Fruit fly (Drosophila melanogaster) whole organism, embryonic: ENCODE measurements around the gene Plc21C.
A peak's percentile ranks its signal among the peaks of the same experiment; 100 is the strongest.

Source experiments
- Aef1 ChIP-seq: fragments of 200-800 bp; sonication (Bioruptor generic); IDR thresholded peaks from 3 replicates; pipeline ENCODE4 v1.3.6; 2022; ENCODE audit warnings: missing biosample characterization, missing genetic modification characterization
- BEAF-32 ChIP-seq: fragments of 200-800 bp; sonication (Bioruptor generic); optimal IDR thresholded peaks from 3 replicates; lab custom pipeline; 2017; ENCODE audit warnings: missing biosample characterization, missing genetic modification characterization, mild to moderate bottlenecking, moderate library complexity, missing genetic modification reagents
- C15 ChIP-seq: fragments of 200-800 bp; sonication (Bioruptor generic); IDR thresholded peaks from 3 replicates; pipeline ENCODE4 v1.3.6; 2022; ENCODE audit warnings: missing biosample characterization, missing genetic modification characterization
- CG10147 ChIP-seq: fragments of 200-800 bp; sonication (Bioruptor generic); optimal IDR thresholded peaks from 2 replicates; lab custom pipeline; 2019; ENCODE audit warnings: missing biosample characterization, mild to moderate bottlenecking, missing genetic modification characterization, moderate library complexity
- CG10274 ChIP-seq: fragments of 200-800 bp; sonication (Bioruptor generic); optimal IDR thresholded peaks from 3 replicates; lab custom pipeline; 2017; ENCODE audit warnings: missing biosample characterization, mild to moderate bottlenecking, missing genetic modification characterization
- CG10543 ChIP-seq: fragments of 200-800 bp; sonication (Bioruptor generic); optimal IDR thresholded peaks from 3 replicates; lab custom pipeline; 2017; ENCODE audit warnings: missing biosample characterization, mild to moderate bottlenecking, missing genetic modification characterization, moderate library complexity
- CG12769 ChIP-seq: fragments of 200-800 bp; sonication (Bioruptor generic); optimal IDR thresholded peaks from 2 replicates; lab custom pipeline; 2019; ENCODE audit warnings: missing biosample characterization, mild to moderate bottlenecking, missing genetic modification characterization, moderate library complexity
- CG13894 ChIP-seq: fragments of 200-800 bp; sonication (Bioruptor generic); optimal IDR thresholded peaks from 3 replicates; lab custom pipeline; 2018; ENCODE audit warnings: missing biosample characterization, mild to moderate bottlenecking, missing genetic modification characterization, moderate library complexity
- CG1647 ChIP-seq: fragments of 200-800 bp; sonication (Bioruptor generic); optimal IDR thresholded peaks from 3 replicates; lab custom pipeline; 2016; ENCODE audit warnings: missing biosample characterization, missing genetic modification characterization
- CG16863 ChIP-seq: fragments of 200-800 bp; sonication (Bioruptor generic); optimal IDR thresholded peaks from 3 replicates; lab custom pipeline; 2016; ENCODE audit warnings: missing biosample characterization, missing genetic modification characterization
- CG1832 ChIP-seq: fragments of 200-800 bp; sonication (Bioruptor generic); optimal IDR thresholded peaks from 2 replicates; lab custom pipeline; 2017; ENCODE audit warnings: missing biosample characterization, mild to moderate bottlenecking, missing genetic modification characterization, inconsistent platforms
- CG32767 ChIP-seq: fragments of 200-800 bp; sonication (Bioruptor generic); IDR thresholded peaks from 2 replicates; pipeline ENCODE4 v1.3.6; 2022; ENCODE audit warnings: missing biosample characterization, missing genetic modification characterization
- CG3281 ChIP-seq: fragments of 200-800 bp; sonication (Bioruptor generic); optimal IDR thresholded peaks from 3 replicates; lab custom pipeline; 2017; ENCODE audit warnings: missing biosample characterization, mild to moderate bottlenecking, missing genetic modification characterization
- CG34422 ChIP-seq: fragments of 200-800 bp; sonication (Bioruptor generic); IDR thresholded peaks from 3 replicates; pipeline ENCODE4 v1.3.6; 2022; ENCODE audit warnings: missing biosample characterization, missing genetic modification characterization
- CG4854 ChIP-seq: fragments of 200-800 bp; sonication (Bioruptor generic); optimal IDR thresholded peaks from 2 replicates; lab custom pipeline; 2016; ENCODE audit warnings: missing biosample characterization, missing genetic modification characterization, inconsistent platforms
- CG7271 ChIP-seq: fragments of 200-800 bp; sonication (Bioruptor generic); optimal IDR thresholded peaks from 2 replicates; lab custom pipeline; 2018; ENCODE audit warnings: missing biosample characterization, mild to moderate bottlenecking, missing genetic modification characterization, moderate library complexity
- CG8290 ChIP-seq, 3 experiments: fragments of 200-800 bp; sonication (Bioruptor generic); optimal IDR thresholded peaks; 2 replicates each; lab custom pipeline; 2016 to 2019; ENCODE audit warnings: missing biosample characterization in 3 of 3, missing genetic modification characterization in 3 of 3, mild to moderate bottlenecking in 2 of 3, moderate library complexity in 1 of 3
- CG9727 ChIP-seq: fragments of 200-800 bp; sonication (Bioruptor generic); optimal IDR thresholded peaks from 3 replicates; lab custom pipeline; 2017; ENCODE audit warnings: missing biosample characterization, mild to moderate bottlenecking, missing genetic modification characterization
- Deaf1 ChIP-seq: fragments of 200-800 bp; optimal IDR thresholded peaks from 3 replicates; lab custom pipeline; 2019; ENCODE audit warnings: missing biosample characterization, mild to moderate bottlenecking, missing genetic modification characterization, moderate library complexity
- Hand ChIP-seq: fragments of 200-800 bp; sonication (Bioruptor generic); optimal IDR thresholded peaks from 2 replicates; lab custom pipeline; 2017; ENCODE audit warnings: mild to moderate bottlenecking, missing biosample characterization, missing genetic modification reagents, missing genetic modification characterization
- Lhr ChIP-seq: fragments of 200-800 bp; sonication (Bioruptor generic); optimal IDR thresholded peaks from 3 replicates; lab custom pipeline; 2017; ENCODE audit warnings: mild to moderate bottlenecking, missing biosample characterization, missing genetic modification reagents, missing genetic modification characterization
- MTF-1 ChIP-seq: fragments of 200-800 bp; sonication (Bioruptor generic); optimal IDR thresholded peaks from 2 replicates; lab custom pipeline; 2018; ENCODE audit warnings: missing biosample characterization, mild to moderate bottlenecking, missing genetic modification characterization, borderline replicate concordance
- Med ChIP-seq: fragments of 200-800 bp; sonication (Bioruptor generic); peaks from one replicate; lab custom pipeline; 2016; ENCODE audit warnings: missing biosample characterization, missing genetic modification characterization, mild to moderate bottlenecking, inconsistent platforms, moderate library complexity
- Pdp1 ChIP-seq, 2 experiments: fragments of 200-800 bp; sonication (Bioruptor generic); optimal IDR thresholded peaks; 3 replicates each; lab custom pipeline; 2016; ENCODE audit warnings: missing biosample characterization in 2 of 2, missing genetic modification characterization in 2 of 2, mild to moderate bottlenecking in 1 of 2, moderate library complexity in 1 of 2
- Ptx1 ChIP-seq: fragments of 200-800 bp; sonication (Bioruptor generic); IDR thresholded peaks from 2 replicates; pipeline ENCODE4 v1.3.6; 2022; ENCODE audit warnings: missing biosample characterization, missing genetic modification characterization
- Rfx ChIP-seq: fragments of 200-800 bp; sonication (Bioruptor generic); IDR thresholded peaks from 2 replicates; pipeline ENCODE4 v1.3.6; 2022; ENCODE audit warnings: missing biosample characterization, missing genetic modification characterization
- TFAM ChIP-seq: fragments of 200-800 bp; sonication (Bioruptor generic); optimal IDR thresholded peaks from 2 replicates; lab custom pipeline; 2017; ENCODE audit warnings: missing biosample characterization, missing genetic modification characterization, inconsistent platforms
- Xrp1 ChIP-seq: fragments of 200-800 bp; sonication (Bioruptor generic); IDR thresholded peaks from 2 replicates; pipeline ENCODE4 v1.3.6; 2022; ENCODE audit warnings: missing biosample characterization, missing genetic modification characterization
- bigmax ChIP-seq: fragments of 200-800 bp; sonication (Bioruptor generic); optimal IDR thresholded peaks from 2 replicates; lab custom pipeline; 2018; ENCODE audit warnings: missing biosample characterization, mild to moderate bottlenecking, missing genetic modification characterization
- bowl ChIP-seq: fragments of 200-800 bp; sonication (Bioruptor generic); IDR thresholded peaks from 2 replicates; pipeline ENCODE4 v1.3.6; 2022; ENCODE audit warnings: missing biosample characterization, missing genetic modification characterization
- chm ChIP-seq: fragments of 200-800 bp; sonication (Bioruptor generic); IDR thresholded peaks from 2 replicates; pipeline ENCODE4 v1.3.6; 2022; ENCODE audit warnings: missing biosample characterization, missing genetic modification characterization
- crol ChIP-seq: fragments of 200-800 bp; sonication (Bioruptor generic); IDR thresholded peaks from 2 replicates; pipeline ENCODE4 v1.3.6; 2022; ENCODE audit warnings: missing biosample characterization, missing genetic modification characterization
- exex ChIP-seq: fragments of 200-800 bp; sonication (Bioruptor generic); optimal IDR thresholded peaks from 4 replicates; lab custom pipeline; 2018; ENCODE audit warnings: missing biosample characterization, mild to moderate bottlenecking, missing genetic modification characterization, moderate library complexity
- ftz-f1 ChIP-seq: fragments of 200-800 bp; sonication (Bioruptor generic); optimal IDR thresholded peaks from 2 replicates; lab custom pipeline; 2016; ENCODE audit warnings: missing biosample characterization, missing genetic modification characterization
- gro ChIP-seq: fragments of 200-800 bp; sonication (Bioruptor generic); optimal IDR thresholded peaks from 2 replicates; lab custom pipeline; 2016; ENCODE audit warnings: missing biosample characterization, missing genetic modification characterization
- gsb-n ChIP-seq: fragments of 200-800 bp; sonication (Bioruptor generic); optimal IDR thresholded peaks from 3 replicates; lab custom pipeline; 2018; ENCODE audit warnings: missing biosample characterization, mild to moderate bottlenecking, missing genetic modification characterization
- nom ChIP-seq: fragments of 200-800 bp; sonication (Bioruptor generic); optimal IDR thresholded peaks from 2 replicates; lab custom pipeline; 2017; ENCODE audit warnings: missing biosample characterization, missing genetic modification characterization, mild to moderate bottlenecking, moderate library complexity, missing genetic modification reagents
- pfk ChIP-seq: fragments of 200-800 bp; sonication (Bioruptor generic); optimal IDR thresholded peaks from 2 replicates; lab custom pipeline; 2018; ENCODE audit warnings: missing biosample characterization, mild to moderate bottlenecking, missing genetic modification characterization, moderate library complexity
- rib ChIP-seq: fragments of 200-800 bp; sonication (Bioruptor generic); IDR thresholded peaks from 2 replicates; pipeline ENCODE4 v1.3.6; 2022; ENCODE audit warnings: missing biosample characterization, missing genetic modification characterization
- scrt ChIP-seq: fragments of 200-800 bp; sonication (Bioruptor generic); optimal IDR thresholded peaks from 2 replicates; lab custom pipeline; 2018; ENCODE audit warnings: missing biosample characterization, mild to moderate bottlenecking, missing genetic modification characterization, moderate library complexity
- sens-2 ChIP-seq: fragments of 200-800 bp; sonication (Bioruptor generic); IDR thresholded peaks from 2 replicates; pipeline ENCODE4 v1.3.6; 2022; ENCODE audit warnings: missing biosample characterization, missing genetic modification characterization
- sug ChIP-seq: fragments of 200-800 bp; optimal IDR thresholded peaks from 2 replicates; lab custom pipeline; 2019; ENCODE audit warnings: missing biosample characterization, mild to moderate bottlenecking, missing genetic modification characterization, moderate library complexity
- zfh1 ChIP-seq: fragments of 200-800 bp; sonication (Bioruptor generic); IDR thresholded peaks from 3 replicates; pipeline ENCODE4 v1.3.6; 2022; ENCODE audit warnings: missing biosample characterization, missing genetic modification characterization
- zfh2 ChIP-seq: fragments of 200-800 bp; sonication (Bioruptor generic); optimal IDR thresholded peaks from 2 replicates; lab custom pipeline; 2016; ENCODE audit warnings: missing biosample characterization, missing genetic modification characterization

The Plc21C gene

DNA sequence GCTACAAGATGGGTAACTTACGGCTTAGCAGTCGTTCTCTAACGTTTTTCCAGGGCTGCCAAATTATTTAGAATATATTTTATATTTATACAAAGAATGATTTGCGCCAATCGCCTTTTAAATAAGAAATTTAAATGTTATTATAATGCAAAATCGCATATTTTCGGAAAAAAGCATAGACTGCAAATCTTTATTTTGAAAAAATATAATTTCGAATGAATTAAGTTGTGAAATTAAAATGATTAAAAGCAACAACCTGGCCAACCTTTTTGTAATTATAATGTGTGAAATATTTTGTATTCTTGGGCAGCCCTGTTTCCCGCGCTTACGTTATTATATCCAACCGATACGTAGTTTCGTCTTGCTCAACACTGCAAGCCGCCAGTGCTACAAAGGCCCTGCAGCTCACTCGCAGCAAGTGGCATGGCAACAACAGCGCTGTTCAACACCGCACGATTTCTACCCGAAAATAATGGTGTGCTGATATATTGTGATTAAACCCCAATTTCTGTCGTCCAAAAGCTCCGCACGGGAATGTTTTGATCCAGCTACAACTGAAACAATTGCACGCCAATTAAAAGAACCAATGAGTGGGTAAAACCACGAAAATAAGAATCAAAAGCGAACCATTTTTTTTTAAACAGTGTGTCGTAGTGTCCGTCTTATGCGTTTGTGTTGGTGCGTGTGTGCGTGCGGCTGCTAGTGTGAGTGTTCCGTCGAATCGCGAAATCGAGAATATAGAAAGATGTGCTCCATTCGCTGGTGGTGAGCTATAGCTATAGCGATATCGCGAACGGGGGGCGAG is 8.1 kb upstream of the Plc21C start, which contains the start of gene Pi3K21B (continued):
- TF ChIP-seq bigmax (GFP tag; lab: Kevin White, UChicago) (peak; percentile 4), C15 (GFP tag; lab: Robert Waterston, UW) (peak; percentile 46; the same call in 1 of the 3 replicates), CG32767 (GFP tag; lab: Robert Waterston, UW) (peak; percentile 72; the same call in 1 of the 2 replicates), CG1647 (GFP tag; lab: Kevin White, UChicago) (peak; percentile 95), Lhr (peak; percentile 60), CG7271 (tag; lab: Kevin White, UChicago) (peak; percentile 21), gro (peak; percentile 91), Ptx1 (GFP tag; lab: Robert Waterston, UW) (peak; percentile 87), TFAM (GFP tag; lab: Kevin White, UChicago) (no peak), gsb-n (peak; percentile 82)
- TF ChIP-seq, all 482 proteins: peak for 425

DNA sequence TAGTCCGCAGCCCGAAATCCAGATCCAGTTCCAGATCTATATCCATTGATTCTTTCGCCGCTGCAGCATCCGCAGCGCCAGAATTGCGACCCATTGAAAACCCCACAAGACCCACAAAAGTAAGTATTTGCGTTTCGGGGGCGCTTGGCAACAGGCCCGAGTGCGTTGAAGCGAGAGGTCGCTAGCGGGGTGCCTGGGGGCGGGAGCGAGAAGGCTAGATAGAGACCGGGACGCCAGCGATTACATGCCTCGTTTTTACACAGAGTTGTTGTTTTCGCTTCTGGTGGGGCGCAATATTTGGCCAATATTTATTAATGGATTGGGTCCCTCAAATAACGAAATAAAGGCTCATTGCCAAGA is 7.5 kb upstream of the Plc21C start:
- TF ChIP-seq CG10543 (GFP tag; lab: Kevin White, UChicago) (peak; percentile 63), pfk (GFP tag; lab: Kevin White, UChicago) (peak; percentile 9), zfh1 (GFP tag; lab: Robert Waterston, UW) (peak; percentile 54; the same call in 1 of the 3 replicates), CG12769 (tag; lab: Kevin White, UChicago) (peak; percentile 50), bowl (no peak), Hand (GFP tag; lab: Kevin White, UChicago) (no peak), BEAF-32 (GFP tag; lab: Kevin White, UChicago) (no peak), CG10274 (GFP tag; lab: Kevin White, UChicago) (no peak), exex (tag; lab: Kevin White, UChicago) (peak; percentile 1), CG34422 (GFP tag; lab: Robert Waterston, UW) (peak; percentile 54; the same call in 1 of the 3 replicates), Med (GFP tag; lab: Kevin White, UChicago) (peak; percentile 30), CG16863 (no peak), Pdp1 (GFP tag; optimal IDR thresholded peaks at IDR 0.05; lab: Kevin White, UChicago) (peak in 1 of 2 experiments; percentile 33), sens-2 (no peak), nom (GFP tag; lab: Kevin White, UChicago) (peak; percentile 35), Aef1 (GFP tag; lab: Robert Waterston, UW) (no peak), chm (GFP tag; lab: Robert Waterston, UW) (0 out of 2 replicates have a peak, but pooled peaks have one; percentile 37), CG8290 (GFP tag; optimal IDR thresholded peaks at IDR 0.05; lab: Kevin White, UChicago) (no peak), CG8290 (tag; optimal IDR thresholded peaks at IDR 0.05; lab: Kevin White, UChicago) (peak in 1 of 2 experiments; percentile 48), CG10147 (GFP tag; lab: Kevin White, UChicago) (peak; percentile 9), CG1832 (GFP tag; lab: Kevin White, UChicago) (peak; percentile 91), Deaf1 (tag; lab: Kevin White, UChicago) (peak; percentile 79), rib (GFP tag; lab: Robert Waterston, UW) (peak; percentile 18; the same call in 1 of the 2 replicates), Xrp1 (GFP tag; lab: Robert Waterston, UW) (no peak), Rfx (peak; percentile 39; the same call in 1 of the 2 replicates), MTF-1 (GFP tag; lab: Kevin White, UChicago) (peak; percentile 13), zfh2 (GFP tag; lab: Kevin White, UChicago) (no peak), ftz-f1 (GFP tag; lab: Kevin White, UChicago) (peak; percentile 31), CG4854 (GFP tag; lab: Kevin White, UChicago) (no peak), CG3281 (peak; percentile 4), CG9727 (GFP tag; lab: Kevin White, UChicago) (peak; percentile 86), CG13894 (tag; lab: Kevin White, UChicago) (peak; percentile 65), scrt (GFP tag; lab: Kevin White, UChicago) (peak; percentile 3), crol (GFP tag; lab: Robert Waterston, UW) (0 out of 2 replicates have a peak, but pooled peaks have one; percentile 52), sug (tag; lab: Kevin White, UChicago) (peak; percentile 81)
- TF ChIP-seq, all 482 proteins: peak for 24
